Worm (Caenorhabditis elegans) whole organism, L2 larva: ENCODE data around the gene F46B6.2.

Source experiments
- ceh-82 ChIP-seq: fragments of 150-350 bp; optimal IDR thresholded peaks from 2 replicates; lab custom pipeline; 2014; ENCODE audit warnings: missing biosample characterization, missing genetic modification characterization
- dmd-4 ChIP-seq: sonication (generic microtip); optimal IDR thresholded peaks from 2 replicates; lab custom pipeline; 2017; ENCODE audit warnings: missing biosample characterization, missing genetic modification characterization
- nhr-11 ChIP-seq: fragments of 150-350 bp; optimal IDR thresholded peaks from 2 replicates; lab custom pipeline; 2014; ENCODE audit warnings: missing biosample characterization, missing genetic modification characterization
- nhr-6 ChIP-seq: fragments of 150-350 bp; optimal IDR thresholded peaks from 2 replicates; lab custom pipeline; 2014; ENCODE audit warnings: missing biosample characterization, missing genetic modification characterization

DNA sequence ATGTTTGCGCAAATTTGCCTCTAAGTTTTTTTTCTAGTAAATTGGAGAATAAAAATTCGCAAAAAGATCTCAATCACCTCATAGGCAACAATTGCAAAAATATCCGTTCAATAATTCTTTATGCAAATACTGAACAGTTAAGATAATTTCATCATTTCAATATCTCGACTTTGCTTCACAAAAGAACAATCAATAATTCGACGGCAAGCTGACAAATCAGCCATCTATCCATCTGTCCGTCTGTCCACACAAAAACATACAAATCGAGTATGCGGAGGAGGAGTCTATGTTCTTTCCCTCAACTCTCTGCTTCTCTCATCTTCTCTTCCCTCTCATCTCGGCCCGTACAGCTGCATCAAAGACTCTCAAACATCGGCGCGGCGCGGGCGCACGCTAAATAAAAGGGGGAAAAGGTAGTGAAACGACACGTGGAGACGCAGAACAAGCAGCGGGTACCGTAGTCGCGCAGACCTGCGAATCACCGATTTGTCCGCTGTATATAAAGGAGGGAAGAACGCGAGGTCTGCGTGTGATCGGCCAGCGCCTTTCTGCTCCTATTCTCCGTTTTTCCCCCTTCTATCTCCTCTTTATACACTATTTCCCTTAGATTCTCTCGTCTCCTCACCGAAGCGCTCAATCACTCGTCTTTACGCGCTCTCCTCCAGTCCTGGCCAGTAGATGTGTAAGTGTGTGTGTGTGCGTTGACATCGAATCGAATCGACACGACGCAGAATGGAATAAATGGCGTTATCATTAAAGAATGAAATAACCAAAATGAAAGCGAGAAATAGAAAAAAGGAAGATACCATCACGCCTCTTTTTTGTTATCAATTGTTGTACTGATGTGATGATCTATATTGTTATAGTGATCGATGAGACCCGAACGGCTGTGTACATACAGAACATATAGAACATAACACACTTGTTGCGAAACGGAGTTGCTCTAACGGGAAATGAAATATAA lies 41.1 kb upstream of the F46B6.2 start:
- no peak for TF ChIP-seq ceh-82 (tag; lab: Kevin White, UChicago)
- no peak for TF ChIP-seq dmd-4 (tag; lab: Kevin White, UChicago)
- TF ChIP-seq nhr-11 (tag; lab: Kevin White, UChicago), result peak; percentile 77
- peak; percentile 77 for TF ChIP-seq nhr-6 (tag; lab: Kevin White, UChicago)
